Fruit fly (Drosophila melanogaster): ENCODE measurements around the gene Ac76E.

dm6 chr3L:20002482-20003234, 63.6 kb downstream of the Ac76E start, which contains the start of gene CG7668:
- TF ChIP-seq EcR (GFP tag; optimal IDR thresholded peaks at IDR 0.05), result no peak
- no peak for TF ChIP-seq psq (optimal IDR thresholded peaks at IDR 0.05)
- TF ChIP-seq Dll (optimal IDR thresholded peaks at IDR 0.05), result no peak
